Fruit fly (Drosophila melanogaster): Measurements from ENCODE around the gene Atg17.

Atg17 gene

dm6 chr3R:5648569-5649476 is 20.7 kb upstream of the Atg17 start, which contains the start of the genes MTA1-like and Sec23 (continued):
- TF ChIP-seq CG4404 (GFP tag; IDR thresholded peaks at IDR 0.05) = peak; percentile 35; the same call in 1 of the 2 replicates
- no peak for TF ChIP-seq CG30431 (GFP tag; optimal IDR thresholded peaks at IDR 0.05)
- peak; percentile 71 for TF ChIP-seq CG8924 (tag; optimal IDR thresholded peaks at IDR 0.05)
- no peak for TF ChIP-seq luna (GFP tag; optimal IDR thresholded peaks at IDR 0.05)
- TF ChIP-seq sc (optimal IDR thresholded peaks at IDR 0.05) = no peak
- peak; percentile 35 for TF ChIP-seq sc (GFP tag; optimal IDR thresholded peaks at IDR 0.05)
- no peak for TF ChIP-seq Bteb2 (GFP tag; optimal IDR thresholded peaks at IDR 0.05)
- TF ChIP-seq CG7372 (GFP tag; IDR thresholded peaks at IDR 0.05) = no peak
- TF ChIP-seq Abd-B (GFP tag; optimal IDR thresholded peaks at IDR 0.05) = peak; percentile 71
- TF ChIP-seq CG1832 (GFP tag; optimal IDR thresholded peaks at IDR 0.05) = no peak
- peak; percentile 92 for TF ChIP-seq sqz (GFP tag; optimal IDR thresholded peaks at IDR 0.05)
- peak; percentile 21 for TF ChIP-seq chn (GFP tag; optimal IDR thresholded peaks at IDR 0.05)
- no peak for TF ChIP-seq CrebB (tag; optimal IDR thresholded peaks at IDR 0.05)
- TF ChIP-seq ash1 (GFP tag; optimal IDR thresholded peaks at IDR 0.05) = no peak
- TF ChIP-seq CG18011 (GFP tag; optimal IDR thresholded peaks at IDR 0.05) = peak; percentile 27
- TF ChIP-seq Hr39 (optimal IDR thresholded peaks at IDR 0.05) = no peak
- no peak for TF ChIP-seq zf30C (GFP tag; optimal IDR thresholded peaks at IDR 0.05)
- peak; percentile 98 for TF ChIP-seq CG16813 (GFP tag; IDR thresholded peaks at IDR 0.05; ENCODE audit: partially characterized antibody)
- TF ChIP-seq Pdp1 (GFP tag; optimal IDR thresholded peaks at IDR 0.05) = peak in 1 of 2 experiments; percentile 22
- TF ChIP-seq ewg (GFP tag; optimal IDR thresholded peaks at IDR 0.05) = peak; percentile 41
- no peak for TF ChIP-seq CG4707 (GFP tag; optimal IDR thresholded peaks at IDR 0.05)
- no peak for TF ChIP-seq Drgx (GFP tag; IDR thresholded peaks at IDR 0.05)
- peak; percentile 8 for TF ChIP-seq trh (GFP tag; optimal IDR thresholded peaks at IDR 0.05)
- no peak for TF ChIP-seq br (optimal IDR thresholded peaks at IDR 0.05)
- no peak for TF ChIP-seq CG1647 (GFP tag; optimal IDR thresholded peaks at IDR 0.05)
- TF ChIP-seq sd (tag; optimal IDR thresholded peaks at IDR 0.05) = peak; percentile 42
- peak; percentile 85 for TF ChIP-seq Sry-δ (GFP tag; optimal IDR thresholded peaks at IDR 0.05)
- peak; percentile 28 to 40 for TF ChIP-seq Hr51 (GFP tag; optimal IDR thresholded peaks at IDR 0.05)
- peak; percentile 55 for TF ChIP-seq sisA (GFP tag; IDR thresholded peaks at IDR 0.05)
- peak; percentile 56 for TF ChIP-seq CG10147 (GFP tag; optimal IDR thresholded peaks at IDR 0.05)
- TF ChIP-seq ro (GFP tag; IDR thresholded peaks at IDR 0.05) = no peak
- TF ChIP-seq Bdp1 (GFP tag; optimal IDR thresholded peaks at IDR 0.05) = no peak
- peak; percentile 33 for TF ChIP-seq NfI (GFP tag; optimal IDR thresholded peaks at IDR 0.05)
- peak; percentile 97 for TF ChIP-seq Dll (GFP tag; IDR thresholded peaks at IDR 0.05; ENCODE audit: partially characterized antibody)
- peak; percentile 23 for TF ChIP-seq caup (GFP tag; optimal IDR thresholded peaks at IDR 0.05; ENCODE audit: severe bottlenecking)
- no peak for TF ChIP-seq ems (GFP tag; optimal IDR thresholded peaks at IDR 0.05)
- peak; percentile 80 for TF ChIP-seq Med (GFP tag)
- no peak for TF ChIP-seq Doc2 (GFP tag; IDR thresholded peaks at IDR 0.05)
- peak; percentile 69 for TF ChIP-seq Nf-YC (tag; optimal IDR thresholded peaks at IDR 0.05)
- peak; percentile 85 for TF ChIP-seq CG34224 (GFP tag; IDR thresholded peaks at IDR 0.05; ENCODE audit: partially characterized antibody)

DNA sequence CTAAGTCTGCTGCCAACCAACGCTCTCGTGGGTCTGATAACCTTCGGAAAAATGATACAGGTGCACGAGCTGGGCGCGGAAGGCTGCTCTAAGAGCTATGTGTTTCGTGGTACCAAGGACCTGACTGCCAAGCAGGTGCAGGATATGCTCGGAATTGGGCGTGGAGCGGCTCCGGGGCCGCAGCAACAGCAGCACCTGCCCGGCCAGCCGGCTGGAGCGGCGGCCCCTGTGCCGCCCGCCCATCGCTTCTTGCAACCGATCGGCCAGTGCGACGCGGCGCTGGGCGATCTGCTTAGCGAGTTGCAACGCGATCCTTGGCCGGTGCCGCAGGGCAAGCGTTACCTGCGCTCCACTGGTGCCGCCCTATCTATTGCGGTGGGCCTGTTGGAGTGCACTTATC is 19.6 kb upstream of the Atg17 start:
- TF ChIP-seq tin (GFP tag; optimal IDR thresholded peaks at IDR 0.05) (no peak), sens (GFP tag) (peak; percentile 30), Rfx (GFP tag; IDR thresholded peaks at IDR 0.05) (0 out of 2 replicates have a peak, but pooled peaks have one; percentile 7), ttk (GFP tag; IDR thresholded peaks at IDR 0.05) (0 out of 2 replicates have a peak, but pooled peaks have one; percentile 17), Med (GFP tag) (peak; percentile 55), CG12155 (GFP tag; optimal IDR thresholded peaks at IDR 0.05) (no peak), CG1832 (GFP tag; optimal IDR thresholded peaks at IDR 0.05) (peak; percentile 8)
